Worm (Caenorhabditis elegans): ENCODE measurements around the gene T04F8.7.

T04F8.7 gene

DNA sequence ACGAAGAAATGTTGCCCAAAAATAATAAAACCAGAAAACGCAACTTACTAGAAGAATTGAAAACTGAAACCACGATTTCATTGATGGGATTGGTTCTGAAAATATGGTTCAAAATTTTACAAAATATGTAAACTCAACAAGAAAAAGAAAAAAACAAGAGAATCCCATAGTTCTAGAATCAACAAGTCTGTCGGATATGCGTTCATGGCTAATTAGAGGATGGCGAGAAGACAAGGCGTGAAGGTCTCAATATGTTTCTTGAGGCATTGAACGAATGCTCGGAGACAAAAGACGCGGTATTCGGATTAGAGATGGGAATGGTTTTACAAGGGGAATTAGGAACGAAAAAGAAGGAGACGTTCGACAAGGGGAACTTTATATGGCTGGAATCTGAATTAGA, 30.0 kb downstream of the T04F8.7 start, which contains the start of gene cutl-11:
TSS of gene cutl-11 (minus strand) at position 101 of the 400 bp plus-strand sequence.
- TF ChIP-seq hlh-30 (tag; optimal IDR thresholded peaks at IDR 0.05; ENCODE audit: insufficient read depth) (no peak), mdl-1 (tag; optimal IDR thresholded peaks at IDR 0.05) (no peak), vab-7 (GFP tag; IDR thresholded peaks at IDR 0.05) (no peak), daf-16 (GFP tag; optimal IDR thresholded peaks at IDR 0.05) (no peak), daf-16 (tag; optimal IDR thresholded peaks at IDR 0.05) (no peak), dpl-1 (GFP tag; optimal IDR thresholded peaks at IDR 0.05) (no peak), ceh-82 (tag; optimal IDR thresholded peaks at IDR 0.05) (no peak), lir-3 (tag; optimal IDR thresholded peaks at IDR 0.05) (no peak), hlh-11 (tag; optimal IDR thresholded peaks at IDR 0.05) (no peak), nhr-6 (tag; optimal IDR thresholded peaks at IDR 0.05) (no peak)

DNA sequence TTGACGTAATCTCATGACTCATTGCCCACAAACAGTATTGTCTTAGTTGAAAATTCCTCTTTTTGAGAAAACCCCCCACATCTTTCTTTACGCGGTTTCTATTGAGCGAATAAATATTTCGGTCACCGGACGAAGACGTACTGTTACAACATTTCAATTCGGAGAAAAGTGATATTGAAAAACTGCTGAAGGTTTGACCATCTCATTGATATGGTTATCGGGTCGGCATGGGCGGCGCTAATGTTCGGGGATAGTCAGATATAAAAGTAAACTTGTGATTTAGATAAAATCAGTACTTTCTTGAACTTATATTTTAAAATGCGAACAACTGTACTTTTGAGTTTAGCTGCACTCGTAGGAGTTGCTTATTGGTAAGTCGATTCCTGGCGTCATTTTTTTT, 33.6 kb downstream of the T04F8.7 start, which contains the start of gene T04F8.8:
TSS of gene T04F8.8 (plus strand) at position 301 of the 400 bp plus-strand sequence.
- no peak for TF ChIP-seq hlh-11 (tag; optimal IDR thresholded peaks at IDR 0.05)
- TF ChIP-seq set-16 (GFP tag; IDR thresholded peaks at IDR 0.05) = no peak
- TF ChIP-seq mdt-29 (GFP tag; IDR thresholded peaks at IDR 0.05) = no peak
- TF ChIP-seq aha-1 (tag) = peak; percentile 67
- no peak for TF ChIP-seq spr-1 (tag; optimal IDR thresholded peaks at IDR 0.05)
- no peak for TF ChIP-seq nhr-25 (tag; optimal IDR thresholded peaks at IDR 0.05; ENCODE audit: borderline replicate concordance, insufficient read depth)
- no peak for TF ChIP-seq ama-1 (optimal IDR thresholded peaks at IDR 0.05)

DNA sequence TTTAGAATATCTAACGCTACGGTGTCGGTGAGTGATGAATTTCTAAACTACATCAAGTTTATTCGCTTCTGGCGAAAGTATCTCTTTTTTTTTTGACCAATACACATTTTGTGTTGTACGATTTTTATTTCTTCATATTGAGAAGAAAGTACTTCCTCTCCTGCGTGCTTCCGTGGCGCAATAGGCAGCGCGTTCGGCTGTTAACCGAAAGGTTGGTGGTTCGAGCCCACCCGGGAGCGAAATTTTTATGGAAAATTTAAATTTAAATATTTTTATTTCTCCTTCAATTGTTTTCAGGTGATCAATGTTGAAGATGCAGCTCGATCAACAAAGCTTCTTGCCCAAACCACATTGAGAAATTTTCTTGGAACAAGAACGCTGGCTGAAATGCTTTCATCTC, 35.3 kb downstream of the T04F8.7 start:
- TF ChIP-seq ceh-32 (tag; optimal IDR thresholded peaks at IDR 0.05; ENCODE audit: poor library complexity) (no peak), madf-5 (GFP tag; IDR thresholded peaks at IDR 0.05) (0 out of 4 replicates have a peak, but pooled peaks have one; percentile 14 to 76), ZK546.5 (tag; optimal IDR thresholded peaks at IDR 0.05) (no peak), fkh-10 (GFP tag; optimal IDR thresholded peaks at IDR 0.05) (no peak), lir-3 (tag; optimal IDR thresholded peaks at IDR 0.05) (peak; percentile 56), ZK337.2 (GFP tag; IDR thresholded peaks at IDR 0.05) (0 out of 2 replicates have a peak, but pooled peaks have one; percentile 29), zfp-3 (GFP tag; conservative IDR thresholded peaks at IDR 0.05) (no peak), vab-7 (GFP tag; IDR thresholded peaks at IDR 0.05) (peak; percentile 72), daf-8 (GFP tag; IDR thresholded peaks at IDR 0.05) (0 out of 2 replicates have a peak, but pooled peaks have one; percentile 54), egl-27 (tag; optimal IDR thresholded peaks at IDR 0.05) (no peak), mdl-1 (tag; optimal IDR thresholded peaks at IDR 0.05) (no peak), nhr-11 (tag; optimal IDR thresholded peaks at IDR 0.05) (no peak), duxl-1 (tag; optimal IDR thresholded peaks at IDR 0.05; ENCODE audit: poor library complexity) (peak; percentile 43), unc-130 (GFP tag; optimal IDR thresholded peaks at IDR 0.05) (no peak), mxl-3 (GFP tag; optimal IDR thresholded peaks at IDR 0.05) (no peak), jun-1 (tag; optimal IDR thresholded peaks at IDR 0.05) (no peak), nhr-6 (tag; optimal IDR thresholded peaks at IDR 0.05) (no peak), Y75B8A.6 (GFP tag; IDR thresholded peaks at IDR 0.05) (no peak), arid-1 (GFP tag; conservative IDR thresholded peaks at IDR 0.05) (peak; percentile 76), saeg-2 (GFP tag; IDR thresholded peaks at IDR 0.05) (no peak), zip-11 (GFP tag; IDR thresholded peaks at IDR 0.05) (no peak), nhr-77 (tag; optimal IDR thresholded peaks at IDR 0.05) (no peak), set-16 (GFP tag; IDR thresholded peaks at IDR 0.05) (no peak), Y5F2A.4 (GFP tag; optimal IDR thresholded peaks at IDR 0.05) (no peak), mes-2 (tag; optimal IDR thresholded peaks at IDR 0.05; ENCODE audit: poor library complexity, severe bottlenecking) (peak; percentile 72), fos-1 (tag; optimal IDR thresholded peaks at IDR 0.05) (no peak), ceh-20 (GFP tag; IDR thresholded peaks at IDR 0.05) (peak; percentile 54; the same call in 1 of the 2 replicates), lin-29 (GFP tag; IDR thresholded peaks at IDR 0.05) (no peak), hlh-30 (tag; optimal IDR thresholded peaks at IDR 0.05; ENCODE audit: insufficient read depth) (peak; percentile 41), pqm-1 (tag; optimal IDR thresholded peaks at IDR 0.05) (no peak), egl-43 (GFP tag; IDR thresholded peaks at IDR 0.05) (peak; percentile 88), rbr-2 (tag; optimal IDR thresholded peaks at IDR 0.05) (peak; percentile 33), zip-2 (tag; optimal IDR thresholded peaks at IDR 0.05) (no peak), nhr-111 (GFP tag; optimal IDR thresholded peaks at IDR 0.05) (no peak), daf-16 (GFP tag; optimal IDR thresholded peaks at IDR 0.05) (peak; percentile 24 to 73), daf-16 (tag; optimal IDR thresholded peaks at IDR 0.05) (no peak), lin-13 (GFP tag; optimal IDR thresholded peaks at IDR 0.05) (no peak), daf-12 (tag; optimal IDR thresholded peaks at IDR 0.05) (no peak), Y105C5A.15 (GFP tag; IDR thresholded peaks at IDR 0.05) (peak; percentile 77; the same call in 1 of the 2 replicates)
